Fruit fly (Drosophila melanogaster) whole organism, embryonic: ENCODE data around the gene CG13996.

Source experiments
- Antp ChIP-seq: fragments of 200-800 bp; sonication (Bioruptor generic); optimal IDR thresholded peaks from 3 replicates; lab custom pipeline; 2016; ENCODE audit warnings: missing biosample characterization, missing genetic modification characterization
- Awh ChIP-seq: fragments of 200-800 bp; sonication (Bioruptor generic); IDR thresholded peaks from 2 replicates; pipeline ENCODE4, ENCODE4 v1.3.6; 2022; ENCODE audit warnings: missing biosample characterization, missing genetic modification characterization
- CG10147 ChIP-seq: fragments of 200-800 bp; sonication (Bioruptor generic); optimal IDR thresholded peaks from 2 replicates; lab custom pipeline; 2019; ENCODE audit warnings: missing biosample characterization, mild to moderate bottlenecking, missing genetic modification characterization, moderate library complexity
- CG10267 ChIP-seq: fragments of 200-800 bp; sonication (Bioruptor generic); optimal IDR thresholded peaks from 2 replicates; lab custom pipeline; 2018; ENCODE audit warnings: missing biosample characterization, mild to moderate bottlenecking, missing genetic modification characterization, moderate library complexity
- CG10654 ChIP-seq: fragments of 200-800 bp; sonication (Bioruptor generic); optimal IDR thresholded peaks from 2 replicates; lab custom pipeline; 2016; ENCODE audit warnings: missing biosample characterization, missing genetic modification characterization
- CG11085 ChIP-seq: fragments of 200-800 bp; sonication (Bioruptor generic); IDR thresholded peaks from 2 replicates; pipeline ENCODE4 v1.3.6; 2022; ENCODE audit warnings: missing biosample characterization, missing genetic modification characterization
- CG12659 ChIP-seq: fragments of 200-800 bp; sonication (Bioruptor generic); optimal IDR thresholded peaks from 3 replicates; lab custom pipeline; 2017; ENCODE audit warnings: mild to moderate bottlenecking, missing biosample characterization, missing genetic modification reagents, missing genetic modification characterization
- CG13424 ChIP-seq: fragments of 200-800 bp; sonication (Bioruptor generic); optimal IDR thresholded peaks from 2 replicates; lab custom pipeline; 2019; ENCODE audit warnings: missing biosample characterization, mild to moderate bottlenecking, missing genetic modification characterization, moderate library complexity
- CG14050 ChIP-seq: fragments of 200-800 bp; sonication (Bioruptor generic); IDR thresholded peaks from 3 replicates; pipeline ENCODE4 v1.3.6; 2022; ENCODE audit warnings: missing biosample characterization, missing genetic modification characterization
- CG14860 ChIP-seq: fragments of 200-800 bp; sonication (Bioruptor generic); IDR thresholded peaks from 3 replicates; pipeline ENCODE4 v1.3.6; 2022; ENCODE audit warnings: missing biosample characterization, missing genetic modification characterization; ENCODE audit not compliant: partially characterized antibody
- CG17802 ChIP-seq: fragments of 200-800 bp; sonication (Bioruptor generic); optimal IDR thresholded peaks from 2 replicates; lab custom pipeline; 2018; ENCODE audit warnings: missing biosample characterization, mild to moderate bottlenecking, missing genetic modification characterization, moderate library complexity
- CG18011 ChIP-seq: fragments of 200-800 bp; sonication (Bioruptor generic); optimal IDR thresholded peaks from 2 replicates; lab custom pipeline; 2017; ENCODE audit warnings: missing biosample characterization, missing genetic modification characterization, mild to moderate bottlenecking, moderate library complexity, missing genotype
- CG18599 ChIP-seq: fragments of 200-800 bp; sonication (Bioruptor generic); optimal IDR thresholded peaks from 3 replicates; lab custom pipeline; 2017; ENCODE audit warnings: missing biosample characterization, missing genetic modification characterization, mild to moderate bottlenecking, moderate library complexity, missing genetic modification reagents
- CG2875 ChIP-seq: fragments of 200-800 bp; sonication (Bioruptor generic); optimal IDR thresholded peaks from 2 replicates; lab custom pipeline; 2017; ENCODE audit warnings: missing biosample characterization, mild to moderate bottlenecking, missing genetic modification characterization, missing genetic modification reagents
- CG31388 ChIP-seq: fragments of 200-800 bp; sonication (Bioruptor generic); optimal IDR thresholded peaks from 2 replicates; lab custom pipeline; 2016; ENCODE audit warnings: missing biosample characterization, missing genetic modification characterization
- CG32532 ChIP-seq: fragments of 200-800 bp; sonication (Bioruptor generic); IDR thresholded peaks from 2 replicates; pipeline ENCODE4 v1.3.6; 2022; ENCODE audit warnings: missing biosample characterization, missing genetic modification characterization
- CG32772 ChIP-seq: fragments of 200-800 bp; sonication (Bioruptor generic); IDR thresholded peaks from 2 replicates; pipeline ENCODE4 v1.3.6; 2022; ENCODE audit warnings: missing biosample characterization, missing genetic modification characterization
- CG4404 ChIP-seq: fragments of 200-800 bp; sonication (Bioruptor generic); IDR thresholded peaks from 2 replicates; pipeline ENCODE4 v1.3.6; 2022; ENCODE audit warnings: missing biosample characterization, missing genetic modification characterization
- CG4424 ChIP-seq: fragments of 200-800 bp; sonication (Bioruptor generic); optimal IDR thresholded peaks from 3 replicates; lab custom pipeline; 2016; ENCODE audit warnings: missing biosample characterization, missing genetic modification characterization
- CG6654 ChIP-seq: fragments of 200-800 bp; sonication (Bioruptor generic); optimal IDR thresholded peaks from 2 replicates; lab custom pipeline; 2017; ENCODE audit warnings: missing biosample characterization, mild to moderate bottlenecking, missing genetic modification characterization
- CG6689 ChIP-seq: fragments of 200-800 bp; sonication (Bioruptor generic); IDR thresholded peaks from 2 replicates; pipeline ENCODE4 v1.3.6; 2022; ENCODE audit warnings: missing biosample characterization, missing genetic modification characterization
- CG6854 ChIP-seq: fragments of 200-800 bp; sonication (Bioruptor generic); optimal IDR thresholded peaks from 3 replicates; lab custom pipeline; 2017; ENCODE audit warnings: missing biosample characterization, mild to moderate bottlenecking, missing genetic modification characterization
- CG7786 ChIP-seq: fragments of 200-800 bp; sonication (Bioruptor generic); optimal IDR thresholded peaks from 2 replicates; lab custom pipeline; 2016; ENCODE audit warnings: missing biosample characterization, missing genetic modification characterization
- CG7839 ChIP-seq: fragments of 200-800 bp; sonication (Bioruptor generic); optimal IDR thresholded peaks from 3 replicates; lab custom pipeline; 2018; ENCODE audit warnings: missing biosample characterization, mild to moderate bottlenecking, missing genetic modification characterization, moderate library complexity
- CG7928 ChIP-seq: fragments of 200-800 bp; sonication (Bioruptor generic); optimal IDR thresholded peaks from 2 replicates; lab custom pipeline; 2017; ENCODE audit warnings: missing biosample characterization, mild to moderate bottlenecking, missing genetic modification characterization
- CG8281 ChIP-seq: fragments of 200-800 bp; sonication (Bioruptor generic); optimal IDR thresholded peaks from 2 replicates; lab custom pipeline; 2018; ENCODE audit warnings: missing biosample characterization, mild to moderate bottlenecking, missing genetic modification characterization, moderate library complexity
- Chrac-16 ChIP-seq: fragments of 200-800 bp; sonication (Bioruptor generic); optimal IDR thresholded peaks from 3 replicates; lab custom pipeline; 2016; ENCODE audit warnings: missing biosample characterization, missing genetic modification characterization
- Elba2 ChIP-seq: fragments of 200-800 bp; sonication (Bioruptor generic); optimal IDR thresholded peaks from 3 replicates; lab custom pipeline; 2016; ENCODE audit warnings: missing biosample characterization, missing genetic modification characterization
- H2.0 ChIP-seq: fragments of 200-800 bp; sonication (Bioruptor generic); IDR thresholded peaks from 2 replicates; pipeline ENCODE4 v1.3.6; 2022; ENCODE audit warnings: missing biosample characterization, missing genetic modification characterization
- HLH54F ChIP-seq: fragments of 200-800 bp; sonication (Bioruptor generic); optimal IDR thresholded peaks from 3 replicates; lab custom pipeline; 2016; ENCODE audit warnings: missing biosample characterization, missing genetic modification characterization
- Hey ChIP-seq: fragments of 200-800 bp; sonication (Bioruptor generic); optimal IDR thresholded peaks from 3 replicates; lab custom pipeline; 2018; ENCODE audit warnings: missing biosample characterization, mild to moderate bottlenecking, missing genetic modification characterization
- Lim3 ChIP-seq: fragments of 200-800 bp; sonication (Bioruptor generic); IDR thresholded peaks from 2 replicates; pipeline ENCODE4 v1.3.6; 2022; ENCODE audit warnings: missing biosample characterization, missing genetic modification characterization
- Meics ChIP-seq: fragments of 200-800 bp; sonication (Bioruptor generic); optimal IDR thresholded peaks from 2 replicates; lab custom pipeline; 2017; ENCODE audit warnings: missing biosample characterization, mild to moderate bottlenecking, missing genetic modification characterization
- Vsx1 ChIP-seq: fragments of 200-800 bp; sonication (Bioruptor generic); optimal IDR thresholded peaks from 2 replicates; lab custom pipeline; 2017; ENCODE audit warnings: missing biosample characterization, mild to moderate bottlenecking, missing genetic modification characterization, missing genetic modification reagents
- amos ChIP-seq: fragments of 200-800 bp; sonication (Bioruptor generic); IDR thresholded peaks from 2 replicates; pipeline ENCODE4 v1.3.6; 2022; ENCODE audit warnings: missing biosample characterization, missing genetic modification characterization; ENCODE audit not compliant: partially characterized antibody
- bbx ChIP-seq: fragments of 200-800 bp; sonication (Bioruptor generic); IDR thresholded peaks from 2 replicates; pipeline ENCODE4 v1.3.6; 2022; ENCODE audit warnings: missing biosample characterization, missing genetic modification characterization; ENCODE audit not compliant: partially characterized antibody
- ftz-f1 ChIP-seq: fragments of 200-800 bp; sonication (Bioruptor generic); optimal IDR thresholded peaks from 2 replicates; lab custom pipeline; 2016; ENCODE audit warnings: missing biosample characterization, missing genetic modification characterization
- gcm ChIP-seq: fragments of 200-800 bp; sonication (Bioruptor generic); optimal IDR thresholded peaks from 2 replicates; lab custom pipeline; 2019; ENCODE audit warnings: missing biosample characterization, mild to moderate bottlenecking, missing genetic modification characterization, moderate library complexity
- inv ChIP-seq: fragments of 200-800 bp; sonication (Bioruptor generic); IDR thresholded peaks from 2 replicates; pipeline ENCODE4 v1.3.6; 2022; ENCODE audit warnings: missing biosample characterization, missing genetic modification characterization; ENCODE audit not compliant: partially characterized antibody
- jigr1 ChIP-seq: fragments of 200-800 bp; sonication (Bioruptor generic); IDR thresholded peaks from 3 replicates; pipeline ENCODE4 v1.3.6; 2022; ENCODE audit warnings: missing biosample characterization, missing genetic modification characterization
- ken ChIP-seq: fragments of 200-800 bp; sonication (Bioruptor generic); IDR thresholded peaks from 3 replicates; pipeline ENCODE4 v1.3.6; 2022; ENCODE audit warnings: missing biosample characterization, missing genetic modification characterization
- knrl ChIP-seq: fragments of 200-800 bp; sonication (Bioruptor generic); IDR thresholded peaks from 3 replicates; pipeline ENCODE4 v1.3.6; 2022; ENCODE audit warnings: missing biosample characterization, missing genetic modification characterization; ENCODE audit not compliant: partially characterized antibody
- lilli ChIP-seq: fragments of 200-800 bp; sonication (Bioruptor generic); optimal IDR thresholded peaks from 3 replicates; lab custom pipeline; 2016; ENCODE audit warnings: missing biosample characterization, missing genetic modification characterization
- onecut ChIP-seq: fragments of 200-800 bp; sonication (Bioruptor generic); IDR thresholded peaks from 2 replicates; pipeline ENCODE4 v1.3.6; 2022; ENCODE audit warnings: missing biosample characterization, missing genetic modification characterization
- rib ChIP-seq: fragments of 200-800 bp; sonication (Bioruptor generic); IDR thresholded peaks from 2 replicates; pipeline ENCODE4 v1.3.6; 2022; ENCODE audit warnings: missing biosample characterization, missing genetic modification characterization
- seq ChIP-seq: fragments of 200-800 bp; sonication (Bioruptor generic); IDR thresholded peaks from 2 replicates; pipeline ENCODE4 v1.3.6; 2022; ENCODE audit warnings: missing biosample characterization, missing genetic modification characterization
- ttk ChIP-seq: fragments of 200-800 bp; sonication (Bioruptor generic); IDR thresholded peaks from 2 replicates; pipeline ENCODE4 v2.1.2; 2022; ENCODE audit warnings: missing biosample characterization, missing genetic modification characterization
- wek ChIP-seq: fragments of 200-800 bp; sonication (Bioruptor generic); optimal IDR thresholded peaks from 3 replicates; lab custom pipeline; 2018; ENCODE audit warnings: missing biosample characterization, mild to moderate bottlenecking, missing genetic modification characterization, moderate library complexity
- zfh1 ChIP-seq: fragments of 200-800 bp; sonication (Bioruptor generic); IDR thresholded peaks from 3 replicates; pipeline ENCODE4 v1.3.6; 2022; ENCODE audit warnings: missing biosample characterization, missing genetic modification characterization

The CG13996 gene

DNA sequence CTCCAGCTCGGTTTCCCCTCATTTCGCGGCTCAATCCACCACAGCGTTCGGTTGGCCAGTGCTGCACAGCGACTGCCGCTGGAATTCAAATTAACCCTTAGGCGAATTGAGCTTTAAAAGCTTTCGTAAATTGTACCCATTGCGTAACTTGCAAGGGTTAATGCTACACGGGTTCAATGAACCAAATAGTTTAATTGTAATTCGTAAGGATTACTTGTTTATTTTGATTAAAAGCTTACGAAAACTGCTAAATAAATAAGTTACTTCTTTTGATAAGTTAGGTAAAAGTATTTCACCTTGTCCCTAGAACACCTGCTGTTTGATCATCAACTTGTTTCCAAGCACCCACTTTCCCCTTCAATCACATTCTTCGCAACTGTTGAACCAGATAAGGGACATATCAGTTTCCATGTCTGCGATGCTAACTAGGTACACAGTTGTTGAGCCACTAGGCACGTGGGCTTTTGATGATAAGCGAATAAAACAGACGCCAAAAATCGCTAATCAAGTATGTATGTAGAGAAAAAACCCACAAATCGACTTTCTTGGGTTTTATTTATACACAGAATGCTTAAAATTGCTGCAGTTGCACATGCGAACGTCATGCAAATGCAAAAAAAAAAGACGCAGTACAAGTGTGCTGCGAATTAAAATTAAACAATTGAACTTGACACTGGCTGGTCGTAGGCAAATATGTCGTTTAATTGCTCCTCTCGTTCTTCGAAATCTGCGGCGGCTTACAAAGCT is 25.5 kb downstream of the CG13996 start, which contains the start of gene Pfas (continued):
- TF ChIP-seq CG18011 (GFP tag; lab: Kevin White, UChicago) (peak; percentile 56), Elba2 (GFP tag; lab: Kevin White, UChicago) (no peak), CG8281 (tag; lab: Kevin White, UChicago) (no peak), CG7786 (GFP tag; lab: Kevin White, UChicago) (peak; percentile 56), ttk (GFP tag; lab: Robert Waterston, UW) (no peak), CG10267 (tag; lab: Kevin White, UChicago) (peak; percentile 76), ftz-f1 (GFP tag; lab: Kevin White, UChicago) (peak; percentile 65), CG6854 (GFP tag; lab: Kevin White, UChicago) (no peak), CG14860 (GFP tag; lab: Robert Waterston, UW) (no peak), CG4404 (GFP tag; lab: Robert Waterston, UW) (no peak), gcm (GFP tag; lab: Kevin White, UChicago) (no peak), jigr1 (GFP tag; lab: Robert Waterston, UW) (no peak), seq (no peak), H2.0 (GFP tag; lab: Robert Waterston, UW) (no peak), amos (peak; percentile 39; the same call in 1 of the 2 replicates), CG32772 (GFP tag; lab: Robert Waterston, UW) (no peak), onecut (GFP tag; lab: Robert Waterston, UW) (peak; percentile 43; the same call in 1 of the 2 replicates), ken (peak; percentile 43; the same call in 1 of the 3 replicates), CG7839 (tag; lab: Kevin White, UChicago) (peak; percentile 55), Hey (tag; lab: Kevin White, UChicago) (peak; percentile 35), Chrac-16 (peak; percentile 28), knrl (GFP tag; lab: Robert Waterston, UW) (no peak), CG10654 (GFP tag; lab: Kevin White, UChicago) (peak; percentile 30), Awh (GFP tag; lab: Robert Waterston, UW) (no peak), CG31388 (GFP tag; lab: Kevin White, UChicago) (no peak), zfh1 (peak; percentile 26; the same call in 1 of the 3 replicates), CG11085 (GFP tag; lab: Robert Waterston, UW) (no peak), wek (GFP tag; lab: Kevin White, UChicago) (no peak), CG4424 (GFP tag; lab: Kevin White, UChicago) (peak; percentile 58), Meics (GFP tag; lab: Kevin White, UChicago) (peak; percentile 75), CG6689 (GFP tag; lab: Robert Waterston, UW) (no peak), CG13424 (peak; percentile 39), CG32532 (GFP tag; lab: Robert Waterston, UW) (peak; percentile 77), inv (GFP tag; lab: Robert Waterston, UW) (no peak), Vsx1 (GFP tag; lab: Kevin White, UChicago) (no peak), CG7928 (GFP tag; lab: Kevin White, UChicago) (peak; percentile 10), CG17802 (tag; lab: Kevin White, UChicago) (no peak), HLH54F (GFP tag; lab: Kevin White, UChicago) (peak; percentile 72), Antp (peak; percentile 38), CG10147 (peak; percentile 30), CG12659 (GFP tag; lab: Kevin White, UChicago) (peak; percentile 70), bbx (GFP tag; lab: Robert Waterston, UW) (0 out of 2 replicates have a peak, but pooled peaks have one; percentile 22), CG14050 (GFP tag; lab: Robert Waterston, UW) (no peak), CG6654 (GFP tag; lab: Kevin White, UChicago) (peak; percentile 70), Lim3 (no peak), CG18599 (GFP tag; lab: Kevin White, UChicago) (no peak), lilli (GFP tag; lab: Kevin White, UChicago) (peak; percentile 81), CG2875 (GFP tag; lab: Kevin White, UChicago) (no peak), rib (GFP tag; lab: Robert Waterston, UW) (peak; percentile 53)
